In genomic region chr2L:14230538-14230937, dm6 we compare ENCODE assay signal across 3 fruit fly cellular contexts.
A peak's percentile ranks its signal among the peaks of the same experiment; 100 is the strongest.
TF ChIP-seq lines count a peak whose summit lies in the region.

No protein-coding gene starts in this region.

- no peak for TF ChIP-seq CTCF in whole organism, embryonic (GFP tag; optimal IDR thresholded peaks at IDR 0.05; lab: Kevin White, UChicago)

TF ChIP-seq in whole organism, adult, 20 proteins besides CTCF, POLR2A, EP300 and RAD21:
- peak; percentile 5 for TF ChIP-seq Mnt (GFP tag; optimal IDR thresholded peaks at IDR 0.05; lab: Kevin White, UChicago)
- TF ChIP-seq bab1 (GFP tag; optimal IDR thresholded peaks at IDR 0.05; lab: Kevin White, UChicago), result no peak
- no peak for TF ChIP-seq CG14711 (tag; optimal IDR thresholded peaks at IDR 0.05; lab: Kevin White, UChicago)
- TF ChIP-seq kay (GFP tag; lab: Kevin White, UChicago; ENCODE audit: borderline replicate concordance), result peak; percentile 79
- peak; percentile 39 for TF ChIP-seq cic (GFP tag; optimal IDR thresholded peaks at IDR 0.05; lab: Kevin White, UChicago)
- no peak for TF ChIP-seq cnc (optimal IDR thresholded peaks at IDR 0.05; lab: Kevin White, UChicago)
- no peak for TF ChIP-seq tj (GFP tag; optimal IDR thresholded peaks at IDR 0.05; lab: Kevin White, UChicago)
TF ChIP-seq in whole organism, adult: peak in this region for 3.

TF ChIP-seq in whole organism, embryonic, 481 proteins besides CTCF, POLR2A, EP300 and RAD21 (continues in another document):
- TF ChIP-seq MESR4 (GFP tag; optimal IDR thresholded peaks at IDR 0.05; lab: Kevin White, UChicago), result no peak
- no peak for TF ChIP-seq CG11247 (GFP tag; IDR thresholded peaks at IDR 0.05; lab: Robert Waterston, UW)
- no peak for TF ChIP-seq unc-4 (GFP tag; IDR thresholded peaks at IDR 0.05; lab: Robert Waterston, UW; ENCODE audit: partially characterized antibody)
- TF ChIP-seq CG12236 (GFP tag; optimal IDR thresholded peaks at IDR 0.05; lab: Kevin White, UChicago), result no peak
- no peak for TF ChIP-seq CG11085 (GFP tag; IDR thresholded peaks at IDR 0.05; lab: Robert Waterston, UW)
- TF ChIP-seq E2f1 (GFP tag; IDR thresholded peaks at IDR 0.05; lab: Robert Waterston, UW), result no peak
- no peak for TF ChIP-seq CG8765 (GFP tag; IDR thresholded peaks at IDR 0.05; lab: Robert Waterston, UW)
- no peak for TF ChIP-seq Gug (GFP tag; IDR thresholded peaks at IDR 0.05; lab: Robert Waterston, UW)
- peak; percentile 20 for TF ChIP-seq salm (tag; optimal IDR thresholded peaks at IDR 0.05; lab: Kevin White, UChicago)
- no peak for TF ChIP-seq CG34224 (GFP tag; IDR thresholded peaks at IDR 0.05; lab: Robert Waterston, UW; ENCODE audit: partially characterized antibody)
- TF ChIP-seq CG6813 (GFP tag; optimal IDR thresholded peaks at IDR 0.05; lab: Kevin White, UChicago), result no peak
- TF ChIP-seq CG1603 (tag; optimal IDR thresholded peaks at IDR 0.05; lab: Kevin White, UChicago), result no peak
- TF ChIP-seq pan (optimal IDR thresholded peaks at IDR 0.05; lab: Kevin White, UChicago), result no peak
- TF ChIP-seq pan (GFP tag; optimal IDR thresholded peaks at IDR 0.05 in 1 of 2, IDR thresholded peaks at IDR 0.05 in 1 of 2), result no peak
- TF ChIP-seq mld (GFP tag; IDR thresholded peaks at IDR 0.05; lab: Robert Waterston, UW; ENCODE audit: partially characterized antibody), result no peak
- TF ChIP-seq CG9437 (GFP tag; optimal IDR thresholded peaks at IDR 0.05; lab: Kevin White, UChicago), result no peak
- TF ChIP-seq CG31224 (GFP tag; IDR thresholded peaks at IDR 0.05; lab: Robert Waterston, UW), result no peak
- no peak for TF ChIP-seq chm (GFP tag; IDR thresholded peaks at IDR 0.05; lab: Robert Waterston, UW)
- TF ChIP-seq grn (GFP tag; optimal IDR thresholded peaks at IDR 0.05; lab: Kevin White, UChicago), result peak; percentile 83
- peak; percentile 27 for TF ChIP-seq CG33557 (GFP tag; optimal IDR thresholded peaks at IDR 0.05; lab: Kevin White, UChicago)
- no peak for TF ChIP-seq Mad (GFP tag; optimal IDR thresholded peaks at IDR 0.05; lab: Kevin White, UChicago)
- no peak for TF ChIP-seq CG17361 (GFP tag; IDR thresholded peaks at IDR 0.05; lab: Robert Waterston, UW)
- TF ChIP-seq vfl (GFP tag; optimal IDR thresholded peaks at IDR 0.05; lab: Kevin White, UChicago), result no peak
- TF ChIP-seq CG2712 (tag; optimal IDR thresholded peaks at IDR 0.05; lab: Kevin White, UChicago), result no peak
- TF ChIP-seq CG10565 (GFP tag; optimal IDR thresholded peaks at IDR 0.05; lab: Kevin White, UChicago), result no peak
- peak; percentile 33 for TF ChIP-seq CG8281 (tag; optimal IDR thresholded peaks at IDR 0.05; lab: Kevin White, UChicago)
- TF ChIP-seq CG15601 (tag; optimal IDR thresholded peaks at IDR 0.05; lab: Kevin White, UChicago), result peak; percentile 84
- TF ChIP-seq sens (GFP tag; lab: Kevin White, UChicago), result no peak
- TF ChIP-seq CG7745 (tag; optimal IDR thresholded peaks at IDR 0.05; lab: Kevin White, UChicago), result peak; percentile 50
- TF ChIP-seq aop (GFP tag; IDR thresholded peaks at IDR 0.05; lab: Robert Waterston, UW), result no peak
- no peak for TF ChIP-seq Camta (GFP tag; optimal IDR thresholded peaks at IDR 0.05; lab: Kevin White, UChicago)
- TF ChIP-seq dmrt11E (tag; optimal IDR thresholded peaks at IDR 0.05; lab: Kevin White, UChicago), result peak; percentile 33
- TF ChIP-seq dmrt99B (tag; optimal IDR thresholded peaks at IDR 0.05; lab: Kevin White, UChicago), result no peak
- TF ChIP-seq exex (tag; optimal IDR thresholded peaks at IDR 0.05; lab: Kevin White, UChicago), result peak; percentile 73
- TF ChIP-seq fd3F (GFP tag; optimal IDR thresholded peaks at IDR 0.05; lab: Kevin White, UChicago), result no peak
- TF ChIP-seq lbe (GFP tag; optimal IDR thresholded peaks at IDR 0.05; lab: Kevin White, UChicago), result no peak
- TF ChIP-seq kay (GFP tag; optimal IDR thresholded peaks at IDR 0.05; lab: Kevin White, UChicago), result no peak
- no peak for TF ChIP-seq CG1832 (GFP tag; optimal IDR thresholded peaks at IDR 0.05; lab: Kevin White, UChicago)
- TF ChIP-seq Hsf (GFP tag; optimal IDR thresholded peaks at IDR 0.05; lab: Kevin White, UChicago), result no peak
- no peak for TF ChIP-seq CG10321 (GFP tag; IDR thresholded peaks at IDR 0.05; lab: Robert Waterston, UW)
- no peak for TF ChIP-seq C15 (GFP tag; IDR thresholded peaks at IDR 0.05; lab: Robert Waterston, UW)
- no peak for TF ChIP-seq CG2875 (GFP tag; optimal IDR thresholded peaks at IDR 0.05; lab: Kevin White, UChicago)
- no peak for TF ChIP-seq seq (GFP tag; IDR thresholded peaks at IDR 0.05; lab: Robert Waterston, UW)
- TF ChIP-seq wor (GFP tag; IDR thresholded peaks at IDR 0.05; lab: Robert Waterston, UW), result no peak
- peak; percentile 4 for TF ChIP-seq gem (tag; optimal IDR thresholded peaks at IDR 0.05; lab: Kevin White, UChicago)

TF ChIP-seq in whole organism, prepupa, 60 proteins besides CTCF, POLR2A, EP300 and RAD21:
- no peak for TF ChIP-seq CG3032 (tag; optimal IDR thresholded peaks at IDR 0.05; lab: Kevin White, UChicago)
- TF ChIP-seq CG31627 (GFP tag; optimal IDR thresholded peaks at IDR 0.05; lab: Kevin White, UChicago), result no peak
- TF ChIP-seq fkh (GFP tag; optimal IDR thresholded peaks at IDR 0.05; lab: Kevin White, UChicago), result peak; percentile 69
